Worm (Caenorhabditis elegans) whole organism, L1 larva: Measurements from ENCODE around the gene csr-1.

ENCODE experiments used
- C04F5.9 ChIP-seq: sonication (generic microtip); optimal IDR thresholded peaks from 2 replicates; lab custom pipeline; 2016; ENCODE audit warnings: missing genetic modification characterization, missing compliant biosample characterization
- C16A3.4 ChIP-seq: fragments of 150-350 bp; optimal IDR thresholded peaks from 2 replicates; lab custom pipeline; 2014; ENCODE audit warnings: missing biosample characterization, missing genetic modification characterization
- C34B4.2 ChIP-seq: sonication (generic microtip); optimal IDR thresholded peaks from 2 replicates; lab custom pipeline; 2017; ENCODE audit warnings: mild to moderate bottlenecking, missing genetic modification characterization, missing compliant biosample characterization
- F16B12.6 ChIP-seq: fragments of 150-350 bp; optimal IDR thresholded peaks from 2 replicates; lab custom pipeline; 2014; ENCODE audit warnings: missing biosample characterization, missing genetic modification characterization
- Y116A8C.19 ChIP-seq: sonication (generic microtip); optimal IDR thresholded peaks from 2 replicates; lab custom pipeline; 2016; ENCODE audit warnings: missing compliant biosample characterization, missing genetic modification characterization, borderline replicate concordance
- alr-1 ChIP-seq: fragments of 200-800 bp; sonication (Bioruptor generic); optimal IDR thresholded peaks from 2 replicates; lab custom pipeline; 2018; ENCODE audit warnings: borderline replicate concordance, mild to moderate bottlenecking, missing genetic modification characterization, missing compliant biosample characterization
- aly-2 ChIP-seq: fragments of 150-350 bp; optimal IDR thresholded peaks from 2 replicates; lab custom pipeline; 2014; ENCODE audit warnings: missing biosample characterization, missing genetic modification characterization
- ama-1 ChIP-seq: fragments of 150-350 bp; optimal IDR thresholded peaks from 2 replicates; lab custom pipeline; 2014
- blmp-1 ChIP-seq: fragments of 150-350 bp; optimal IDR thresholded peaks from 2 replicates; lab custom pipeline; 2014; ENCODE audit warnings: missing biosample characterization, missing genetic modification characterization
- ceh-63 ChIP-seq: fragments of 200-800 bp; sonication (Bioruptor generic); optimal IDR thresholded peaks from 2 replicates; lab custom pipeline; 2018; ENCODE audit warnings: mild to moderate bottlenecking, missing genetic modification characterization, missing compliant biosample characterization
- ceh-8 ChIP-seq: fragments of 200-800 bp; sonication (Bioruptor generic); optimal IDR thresholded peaks from 2 replicates; lab custom pipeline; 2018; ENCODE audit warnings: mild to moderate bottlenecking, missing genetic modification characterization, moderate library complexity, missing compliant biosample characterization
- ceh-82 ChIP-seq, 3 experiments: fragments of 150-350 bp in 1 of 3; sonication (generic microtip) in 2 of 3; optimal IDR thresholded peaks; 2 replicates each; lab custom pipeline; 2014 to 2017; ENCODE audit warnings: missing biosample characterization in 3 of 3, missing genetic modification characterization in 3 of 3
- ceh-90 ChIP-seq: sonication (generic microtip); optimal IDR thresholded peaks from 2 replicates; lab custom pipeline; 2016; ENCODE audit warnings: missing genetic modification characterization, missing compliant biosample characterization
- efl-1 ChIP-seq, 4 experiments: fragments of 150-350 bp; optimal IDR thresholded peaks in 3 of 4; peaks in 1 of 4; 1 replicate in 1 of 4; 2 replicates in 3 of 4; lab custom pipeline; 2014; ENCODE audit warnings: missing biosample characterization in 2 of 4, missing genetic modification characterization in 2 of 4, missing genetic modification reagents in 2 of 4
- egl-13 ChIP-seq: sonication (generic microtip); optimal IDR thresholded peaks from 2 replicates; lab custom pipeline; 2016; ENCODE audit warnings: missing genotype, missing genetic modification reagents, missing genetic modification characterization, missing compliant biosample characterization
- egl-27 ChIP-seq, 2 experiments: fragments of 150-350 bp in 1 of 2; sonication (generic microtip); optimal IDR thresholded peaks; 3 replicates each; lab custom pipeline; 2017 to 2018; ENCODE audit warnings: missing biosample characterization in 2 of 2, missing genetic modification characterization in 2 of 2, missing genetic modification reagents in 2 of 2
- elt-2 ChIP-seq: sonication (generic microtip); optimal IDR thresholded peaks from 2 replicates; lab custom pipeline; 2016; ENCODE audit warnings: missing genetic modification characterization, mild to moderate bottlenecking, inconsistent platforms, missing compliant biosample characterization, missing genetic modification reagents
- ets-5 ChIP-seq: fragments of 200-800 bp; sonication (Bioruptor generic); IDR thresholded peaks from 2 replicates; pipeline ENCODE4 v1.3.6; 2022; ENCODE audit warnings: missing genetic modification characterization, missing compliant biosample characterization
- fkh-4 ChIP-seq: sonication (generic microtip); optimal IDR thresholded peaks from 2 replicates; lab custom pipeline; 2016; ENCODE audit warnings: missing compliant biosample characterization, missing genetic modification characterization, borderline replicate concordance
- fkh-8 ChIP-seq: sonication (generic microtip); optimal IDR thresholded peaks from 2 replicates; lab custom pipeline; 2016; ENCODE audit warnings: mild to moderate bottlenecking, missing genetic modification characterization, missing compliant biosample characterization
- hlh-4 ChIP-seq: sonication (generic microtip); optimal IDR thresholded peaks from 2 replicates; lab custom pipeline; 2016; ENCODE audit warnings: mild to moderate bottlenecking, missing genetic modification characterization, missing compliant biosample characterization
- hpl-2 ChIP-seq: fragments of 150-350 bp; optimal IDR thresholded peaks from 2 replicates; lab custom pipeline; 2014; ENCODE audit warnings: missing biosample characterization, missing genetic modification reagents, missing genetic modification characterization
- irx-1 ChIP-seq: sonication (generic microtip); optimal IDR thresholded peaks from 2 replicates; lab custom pipeline; 2016; ENCODE audit warnings: missing genetic modification characterization, missing compliant biosample characterization
- isw-1 ChIP-seq: fragments of 200-800 bp; sonication (Bioruptor generic); IDR thresholded peaks from 2 replicates; pipeline ENCODE4 v1.3.6; 2022; ENCODE audit warnings: missing genetic modification characterization, missing compliant biosample characterization
- lin-13 ChIP-seq: fragments of 150-350 bp; optimal IDR thresholded peaks from 2 replicates; lab custom pipeline; 2014; ENCODE audit warnings: missing biosample characterization, missing genetic modification reagents, missing genetic modification characterization
- lin-14 ChIP-seq: fragments of 200-800 bp; sonication (Bioruptor generic); optimal IDR thresholded peaks from 2 replicates; lab custom pipeline; 2018; ENCODE audit warnings: mild to moderate bottlenecking, missing genetic modification characterization, moderate library complexity, missing compliant biosample characterization
- lin-15B ChIP-seq: fragments of 150-350 bp; sonication (generic microtip); optimal IDR thresholded peaks from 3 replicates; lab custom pipeline; 2014; ENCODE audit warnings: missing biosample characterization, missing genetic modification characterization
- lin-35 ChIP-seq, 2 experiments: fragments of 150-350 bp; optimal IDR thresholded peaks; 2 replicates each; lab custom pipeline; 2014; ENCODE audit warnings: missing biosample characterization in 2 of 2, missing genetic modification characterization in 2 of 2, missing genetic modification reagents in 2 of 2
- lin-39 ChIP-seq: fragments of 150-350 bp; optimal IDR thresholded peaks from 2 replicates; lab custom pipeline; 2014; ENCODE audit warnings: missing biosample characterization, missing genetic modification reagents, missing genetic modification characterization
- lsy-2 ChIP-seq, 2 experiments: fragments of 150-350 bp; optimal IDR thresholded peaks; 2 replicates each; lab custom pipeline; 2014; ENCODE audit warnings: missing biosample characterization in 2 of 2, missing genetic modification characterization in 2 of 2
- mab-9 ChIP-seq: fragments of 200-800 bp; sonication (Bioruptor generic); IDR thresholded peaks from 2 replicates; pipeline ENCODE4 v1.3.6; 2022; ENCODE audit warnings: missing genetic modification reagents, missing genetic modification characterization, missing compliant biosample characterization
- mdl-1 ChIP-seq, 2 experiments: fragments of 150-350 bp; optimal IDR thresholded peaks; 2 replicates each; lab custom pipeline; 2014 to 2017; ENCODE audit warnings: missing biosample characterization in 2 of 2, missing genetic modification characterization in 2 of 2, inconsistent platforms in 1 of 2
- mef-2 ChIP-seq: fragments of 150-350 bp; optimal IDR thresholded peaks from 2 replicates; lab custom pipeline; 2014; ENCODE audit warnings: missing biosample characterization, missing genetic modification characterization
- nhr-12 ChIP-seq: sonication (generic microtip); optimal IDR thresholded peaks from 2 replicates; lab custom pipeline; 2017; ENCODE audit warnings: missing biosample characterization, missing genetic modification characterization
- nhr-237 ChIP-seq: fragments of 150-350 bp; optimal IDR thresholded peaks from 2 replicates; lab custom pipeline; 2014; ENCODE audit warnings: missing biosample characterization, missing genetic modification characterization
- nhr-47 ChIP-seq: sonication (generic microtip); optimal IDR thresholded peaks from 2 replicates; lab custom pipeline; 2016; ENCODE audit warnings: mild to moderate bottlenecking, missing genetic modification characterization, moderate library complexity, missing compliant biosample characterization
- nhr-77 ChIP-seq: fragments of 150-350 bp; optimal IDR thresholded peaks from 2 replicates; lab custom pipeline; 2014; ENCODE audit warnings: missing biosample characterization, missing genetic modification characterization
- nhr-85 ChIP-seq: sonication (generic microtip); peaks from one replicate; lab custom pipeline; 2016; ENCODE audit warnings: missing genetic modification characterization, inconsistent platforms, missing compliant biosample characterization
- nhr-90 ChIP-seq: sonication (generic microtip); optimal IDR thresholded peaks from 2 replicates; lab custom pipeline; 2016; ENCODE audit warnings: mild to moderate bottlenecking, missing genetic modification characterization, missing compliant biosample characterization; ENCODE audit not compliant: poor library complexity
- pag-3 ChIP-seq: sonication (generic microtip); optimal IDR thresholded peaks from 2 replicates; lab custom pipeline; 2017; ENCODE audit warnings: missing genetic modification characterization, mild to moderate bottlenecking, missing compliant biosample characterization, antibody characterized with exemption, borderline replicate concordance; ENCODE audit not compliant: insufficient read depth
- pax-3 ChIP-seq: fragments of 200-800 bp; sonication (Bioruptor generic); optimal IDR thresholded peaks from 2 replicates; lab custom pipeline; 2018; ENCODE audit warnings: mild to moderate bottlenecking, missing genetic modification characterization, moderate library complexity, missing compliant biosample characterization
- pqm-1 ChIP-seq: sonication (generic microtip); optimal IDR thresholded peaks from 3 replicates; lab custom pipeline; 2017; ENCODE audit warnings: missing biosample characterization, missing genetic modification characterization
- rnt-1 ChIP-seq: sonication (generic microtip); optimal IDR thresholded peaks from 2 replicates; lab custom pipeline; 2016; ENCODE audit warnings: mild to moderate bottlenecking, missing genetic modification characterization, moderate library complexity, missing compliant biosample characterization
- snpc-4 ChIP-seq: fragments of 150-350 bp; optimal IDR thresholded peaks from 2 replicates; lab custom pipeline; 2014; ENCODE audit warnings: missing biosample characterization, missing genetic modification characterization
- snu-23 ChIP-seq: sonication (generic microtip); optimal IDR thresholded peaks from 2 replicates; lab custom pipeline; 2016; ENCODE audit warnings: missing genetic modification characterization, missing compliant biosample characterization
- sptf-1 ChIP-seq: fragments of 150-350 bp; optimal IDR thresholded peaks from 2 replicates; lab custom pipeline; 2014; ENCODE audit warnings: missing biosample characterization, missing genetic modification characterization
- swsn-7 ChIP-seq: sonication (generic microtip); optimal IDR thresholded peaks from 2 replicates; lab custom pipeline; 2016; ENCODE audit warnings: missing genetic modification characterization, missing compliant biosample characterization
- tbx-2 ChIP-seq: sonication (generic microtip); optimal IDR thresholded peaks from 2 replicates; lab custom pipeline; 2016; ENCODE audit warnings: missing genetic modification characterization, missing compliant biosample characterization
- tlp-1 ChIP-seq: fragments of 150-350 bp; optimal IDR thresholded peaks from 2 replicates; lab custom pipeline; 2014; ENCODE audit warnings: missing biosample characterization, missing genetic modification characterization
- unc-62 ChIP-seq: fragments of 150-350 bp; optimal IDR thresholded peaks from 2 replicates; lab custom pipeline; 2014; ENCODE audit warnings: missing biosample characterization, missing genetic modification reagents, missing genetic modification characterization
- unc-98 ChIP-seq: fragments of 200-800 bp; sonication (Bioruptor generic); IDR thresholded peaks from 2 replicates; pipeline ENCODE4 v1.3.6; 2022; ENCODE audit warnings: missing genetic modification characterization, missing compliant biosample characterization
- xbp-1 ChIP-seq: sonication (generic microtip); optimal IDR thresholded peaks from 2 replicates; lab custom pipeline; 2016; ENCODE audit warnings: missing genetic modification characterization, missing compliant biosample characterization
- zag-1 ChIP-seq: fragments of 150-350 bp; optimal IDR thresholded peaks from 2 replicates; lab custom pipeline; 2014; ENCODE audit warnings: missing biosample characterization, missing genetic modification characterization
- zip-4 ChIP-seq: fragments of 200-800 bp; sonication (Bioruptor generic); optimal IDR thresholded peaks from 2 replicates; lab custom pipeline; 2018; ENCODE audit warnings: mild to moderate bottlenecking, missing genetic modification characterization, moderate library complexity, missing compliant biosample characterization

csr-1 gene

ce11 chrIV:7943272-7943671 lies 13.8 kb upstream of the csr-1 start (continued):
- peak; percentile 75 for TF ChIP-seq blmp-1 (tag; lab: Kevin White, UChicago)
- peak in 1 of 2 experiments; percentile 27 for TF ChIP-seq lsy-2 (tag; optimal IDR thresholded peaks at IDR 0.05; lab: Kevin White, UChicago)
- no peak for TF ChIP-seq nhr-237 (tag; lab: Kevin White, UChicago)
- TF ChIP-seq mdl-1 (tag; optimal IDR thresholded peaks at IDR 0.05; lab: Kevin White, UChicago), result no peak
- TF ChIP-seq Y116A8C.19, result no peak
- TF ChIP-seq hpl-2 (GFP tag; lab: Kevin White, UChicago), result no peak
- TF ChIP-seq ceh-82 (tag; optimal IDR thresholded peaks at IDR 0.05; lab: Kevin White, UChicago), result no peak
- TF ChIP-seq tbx-2 (tag; lab: Kevin White, UChicago), result no peak
- TF ChIP-seq isw-1 (GFP tag; lab: Robert Waterston, UW), result no peak; the same call in 1 of the 2 replicates
- TF ChIP-seq lin-39 (tag; lab: Kevin White, UChicago), result no peak
- no peak for TF ChIP-seq F16B12.6 (tag; lab: Kevin White, UChicago)
- no peak for TF ChIP-seq irx-1 (tag; lab: Kevin White, UChicago)
- TF ChIP-seq ceh-8 (GFP tag; lab: Kevin White, UChicago), result no peak
- TF ChIP-seq pax-3, result no peak
- TF ChIP-seq swsn-7 (tag; lab: Kevin White, UChicago), result no peak
- TF ChIP-seq fkh-4, result no peak
- TF ChIP-seq nhr-77 (tag; lab: Kevin White, UChicago), result no peak
- no peak for TF ChIP-seq ceh-63 (GFP tag; lab: Kevin White, UChicago)
- TF ChIP-seq C04F5.9 (tag; lab: Kevin White, UChicago), result no peak
- TF ChIP-seq aly-2 (tag; lab: Kevin White, UChicago), result no peak
- no peak for TF ChIP-seq pqm-1 (tag; lab: Kevin White, UChicago)
- no peak for TF ChIP-seq egl-13 (tag; lab: Kevin White, UChicago)
- TF ChIP-seq nhr-12 (tag; lab: Kevin White, UChicago), result no peak
- peak; percentile 66 for TF ChIP-seq lin-14 (GFP tag; lab: Kevin White, UChicago)
- TF ChIP-seq elt-2, result no peak
- no peak for TF ChIP-seq snpc-4 (tag; lab: Kevin White, UChicago)
- TF ChIP-seq snu-23 (GFP tag; lab: Kevin White, UChicago), result peak; percentile 29
- no peak for TF ChIP-seq nhr-47
- TF ChIP-seq lin-13 (GFP tag; lab: Kevin White, UChicago), result no peak
- no peak for TF ChIP-seq sptf-1
- no peak for TF ChIP-seq nhr-90
- TF ChIP-seq ceh-90 (tag; lab: Kevin White, UChicago), result no peak
- TF ChIP-seq pag-3 (tag; lab: Kevin White, UChicago), result no peak
- no peak for TF ChIP-seq egl-27 (tag; optimal IDR thresholded peaks at IDR 0.05; lab: Kevin White, UChicago)
- no peak for TF ChIP-seq ets-5
- no peak for TF ChIP-seq zip-4 (GFP tag; lab: Kevin White, UChicago)
- TF ChIP-seq unc-98 (GFP tag; lab: Robert Waterston, UW), result no peak
- peak in 1 of 2 experiments; percentile 22 for TF ChIP-seq efl-1 (optimal IDR thresholded peaks at IDR 0.05; lab: Kevin White, UChicago)
- TF ChIP-seq efl-1 (GFP tag; optimal IDR thresholded peaks at IDR 0.05 in 1 of 2; lab: Kevin White, UChicago), result peak; percentile 33 to 39
- TF ChIP-seq mef-2 (tag; lab: Kevin White, UChicago), result no peak
- no peak for TF ChIP-seq lin-15B (tag; lab: Kevin White, UChicago)
- peak in 1 of 2 experiments; percentile 40 for TF ChIP-seq lin-35 (GFP tag; optimal IDR thresholded peaks at IDR 0.05; lab: Kevin White, UChicago)
- TF ChIP-seq mab-9 (GFP tag; lab: Robert Waterston, UW), result no peak
- no peak for TF ChIP-seq C16A3.4 (tag; lab: Kevin White, UChicago)
- TF ChIP-seq fkh-8 (tag; lab: Kevin White, UChicago), result no peak
- TF ChIP-seq C34B4.2 (tag; lab: Kevin White, UChicago), result no peak
- TF ChIP-seq ama-1 (lab: Kevin White, UChicago), result no peak
- no peak for TF ChIP-seq tlp-1
- TF ChIP-seq alr-1 (tag; lab: Kevin White, UChicago), result no peak
- no peak for TF ChIP-seq unc-62 (GFP tag; lab: Kevin White, UChicago)
- TF ChIP-seq rnt-1 (tag; lab: Kevin White, UChicago), result no peak
- TF ChIP-seq hlh-4 (tag; lab: Kevin White, UChicago), result no peak
- TF ChIP-seq xbp-1, result no peak
- TF ChIP-seq nhr-85 (tag; lab: Kevin White, UChicago), result peak; percentile 9
- no peak for TF ChIP-seq zag-1 (tag; lab: Kevin White, UChicago)
